Worm (Caenorhabditis elegans) whole organism, L2 larva: ENCODE data around the gene Y41G9A.17.

ENCODE experiments used
- C34F6.9 ChIP-seq: fragments of 150-350 bp; optimal IDR thresholded peaks from 2 replicates; lab custom pipeline; 2014; ENCODE audit warnings: missing biosample characterization, missing genetic modification characterization
- F13H6.1 ChIP-seq: sonication (generic microtip); optimal IDR thresholded peaks from 2 replicates; lab custom pipeline; 2016; ENCODE audit warnings: missing genetic modification characterization, missing compliant biosample characterization
- R02D3.7 ChIP-seq: fragments of 150-350 bp; optimal IDR thresholded peaks from 2 replicates; lab custom pipeline; 2014; ENCODE audit warnings: missing biosample characterization, missing genetic modification characterization
- Y55F3AM.14 ChIP-seq: fragments of 200-800 bp; sonication (Bioruptor generic); optimal IDR thresholded peaks from 2 replicates; lab custom pipeline; 2018; ENCODE audit warnings: mild to moderate bottlenecking, missing genetic modification characterization, missing compliant biosample characterization
- ZK546.5 ChIP-seq: sonication (generic microtip); optimal IDR thresholded peaks from 2 replicates; lab custom pipeline; 2017; ENCODE audit warnings: missing biosample characterization, missing genetic modification characterization
- alr-1 ChIP-seq: fragments of 150-350 bp; optimal IDR thresholded peaks from 2 replicates; lab custom pipeline; 2014; ENCODE audit warnings: missing biosample characterization, missing genetic modification characterization
- aly-2 ChIP-seq: fragments of 150-350 bp; optimal IDR thresholded peaks from 2 replicates; lab custom pipeline; 2014; ENCODE audit warnings: missing biosample characterization, missing genetic modification characterization
- ama-1 ChIP-seq: fragments of 150-350 bp; optimal IDR thresholded peaks from 2 replicates; lab custom pipeline; 2018; ENCODE audit warnings: inconsistent platforms
- blmp-1 ChIP-seq: sonication (generic microtip); optimal IDR thresholded peaks from 2 replicates; lab custom pipeline; 2017; ENCODE audit warnings: missing genetic modification characterization, mild to moderate bottlenecking, missing compliant biosample characterization, antibody characterized with exemption, moderate library complexity; ENCODE audit not compliant: insufficient read depth
- crh-2 ChIP-seq: sonication (generic microtip); optimal IDR thresholded peaks from 2 replicates; lab custom pipeline; 2017; ENCODE audit warnings: missing biosample characterization, missing genetic modification characterization
- egl-27 ChIP-seq: sonication (generic microtip); optimal IDR thresholded peaks from 3 replicates; lab custom pipeline; 2017; ENCODE audit warnings: missing biosample characterization, missing genetic modification reagents, missing genetic modification characterization
- elt-1 ChIP-seq: fragments of 150-350 bp; optimal IDR thresholded peaks from 2 replicates; lab custom pipeline; 2014; ENCODE audit warnings: missing biosample characterization, missing genetic modification characterization
- fos-1 ChIP-seq: fragments of 150-350 bp; optimal IDR thresholded peaks from 2 replicates; lab custom pipeline; 2014; ENCODE audit warnings: missing biosample characterization, missing genetic modification characterization
- lin-11 ChIP-seq: fragments of 150-350 bp; sonication (generic microtip); optimal IDR thresholded peaks from 2 replicates; lab custom pipeline; 2014; ENCODE audit warnings: missing biosample characterization, missing genetic modification characterization, inconsistent platforms, mixed read lengths
- lin-39 ChIP-seq: fragments of 150-350 bp; optimal IDR thresholded peaks from 2 replicates; lab custom pipeline; 2014; ENCODE audit warnings: missing biosample characterization, missing genetic modification reagents, missing genetic modification characterization
- mbf-1 ChIP-seq: sonication (generic microtip); optimal IDR thresholded peaks from 2 replicates; lab custom pipeline; 2017; ENCODE audit warnings: missing biosample characterization, missing genetic modification characterization
- mdl-1 ChIP-seq, 2 experiments: fragments of 150-350 bp in 1 of 2; sonication (generic microtip) in 1 of 2; optimal IDR thresholded peaks; 2 replicates each; lab custom pipeline; 2017; ENCODE audit warnings: missing biosample characterization in 2 of 2, missing genetic modification characterization in 2 of 2
- nhr-10 ChIP-seq: sonication (generic microtip); optimal IDR thresholded peaks from 2 replicates; lab custom pipeline; 2017; ENCODE audit warnings: missing biosample characterization, missing genetic modification characterization
- nhr-11 ChIP-seq: fragments of 150-350 bp; optimal IDR thresholded peaks from 2 replicates; lab custom pipeline; 2014; ENCODE audit warnings: missing biosample characterization, missing genetic modification characterization
- nhr-12 ChIP-seq: fragments of 150-350 bp; optimal IDR thresholded peaks from 2 replicates; lab custom pipeline; 2014; ENCODE audit warnings: missing biosample characterization, missing genetic modification characterization
- nhr-21 ChIP-seq: fragments of 150-350 bp; optimal IDR thresholded peaks from 2 replicates; lab custom pipeline; 2014; ENCODE audit warnings: missing biosample characterization, missing genetic modification characterization
- nhr-237 ChIP-seq: fragments of 150-350 bp; optimal IDR thresholded peaks from 2 replicates; lab custom pipeline; 2014; ENCODE audit warnings: missing biosample characterization, missing genetic modification characterization
- nhr-25 ChIP-seq: fragments of 150-350 bp; sonication (generic microtip); optimal IDR thresholded peaks from 3 replicates; lab custom pipeline; 2014; ENCODE audit warnings: missing biosample characterization, missing genetic modification characterization
- nhr-6 ChIP-seq: fragments of 150-350 bp; optimal IDR thresholded peaks from 2 replicates; lab custom pipeline; 2014; ENCODE audit warnings: missing biosample characterization, missing genetic modification characterization
- peb-1 ChIP-seq: fragments of 150-350 bp; optimal IDR thresholded peaks from 2 replicates; lab custom pipeline; 2014; ENCODE audit warnings: missing biosample characterization, missing genetic modification characterization
- sem-4 ChIP-seq: fragments of 150-350 bp; optimal IDR thresholded peaks from 2 replicates; lab custom pipeline; 2014; ENCODE audit warnings: missing biosample characterization, missing genetic modification reagents, missing genetic modification characterization
- sma-3 ChIP-seq: sonication (generic microtip); optimal IDR thresholded peaks from 2 replicates; lab custom pipeline; 2016; ENCODE audit warnings: missing genetic modification reagents, missing genetic modification characterization, missing compliant biosample characterization
- sma-9 ChIP-seq, 2 experiments: fragments of 150-350 bp in 1 of 2; sonication (generic microtip) in 1 of 2; optimal IDR thresholded peaks; 2 replicates each; lab custom pipeline; 2014 to 2016; ENCODE audit warnings: missing genetic modification characterization in 2 of 2, mild to moderate bottlenecking in 1 of 2, missing biosample characterization in 1 of 2, missing compliant biosample characterization in 1 of 2, missing genetic modification reagents in 1 of 2, moderate library complexity in 1 of 2
- snpc-4 ChIP-seq: fragments of 150-350 bp; optimal IDR thresholded peaks from 2 replicates; lab custom pipeline; 2014; ENCODE audit warnings: missing biosample characterization, missing genetic modification characterization
- unc-39 ChIP-seq: fragments of 150-350 bp; optimal IDR thresholded peaks from 2 replicates; lab custom pipeline; 2014; ENCODE audit warnings: missing biosample characterization, missing genetic modification characterization
- unc-55 ChIP-seq: fragments of 150-350 bp; sonication (generic microtip); optimal IDR thresholded peaks from 3 replicates; lab custom pipeline; 2014; ENCODE audit warnings: missing biosample characterization, missing genetic modification reagents, missing genetic modification characterization
- unc-62 ChIP-seq: fragments of 150-350 bp; optimal IDR thresholded peaks from 2 replicates; lab custom pipeline; 2014; ENCODE audit warnings: missing biosample characterization, missing genetic modification reagents, missing genetic modification characterization
- zag-1 ChIP-seq: fragments of 150-350 bp; optimal IDR thresholded peaks from 2 replicates; lab custom pipeline; 2014; ENCODE audit warnings: missing biosample characterization, missing genetic modification characterization
- ztf-1 ChIP-seq: fragments of 200-800 bp; sonication (Bioruptor generic); conservative IDR thresholded peaks from 2 replicates; pipeline ENCODE4 v1.3.6; 2022; ENCODE audit warnings: missing genetic modification characterization, missing compliant biosample characterization
- ztf-11 ChIP-seq: sonication (generic microtip); optimal IDR thresholded peaks from 2 replicates; lab custom pipeline; 2017; ENCODE audit warnings: missing biosample characterization, missing genetic modification characterization
- ztf-4 ChIP-seq: fragments of 150-350 bp; optimal IDR thresholded peaks from 2 replicates; lab custom pipeline; 2014; ENCODE audit warnings: missing biosample characterization, missing genetic modification characterization

Gene Y41G9A.17

DNA sequence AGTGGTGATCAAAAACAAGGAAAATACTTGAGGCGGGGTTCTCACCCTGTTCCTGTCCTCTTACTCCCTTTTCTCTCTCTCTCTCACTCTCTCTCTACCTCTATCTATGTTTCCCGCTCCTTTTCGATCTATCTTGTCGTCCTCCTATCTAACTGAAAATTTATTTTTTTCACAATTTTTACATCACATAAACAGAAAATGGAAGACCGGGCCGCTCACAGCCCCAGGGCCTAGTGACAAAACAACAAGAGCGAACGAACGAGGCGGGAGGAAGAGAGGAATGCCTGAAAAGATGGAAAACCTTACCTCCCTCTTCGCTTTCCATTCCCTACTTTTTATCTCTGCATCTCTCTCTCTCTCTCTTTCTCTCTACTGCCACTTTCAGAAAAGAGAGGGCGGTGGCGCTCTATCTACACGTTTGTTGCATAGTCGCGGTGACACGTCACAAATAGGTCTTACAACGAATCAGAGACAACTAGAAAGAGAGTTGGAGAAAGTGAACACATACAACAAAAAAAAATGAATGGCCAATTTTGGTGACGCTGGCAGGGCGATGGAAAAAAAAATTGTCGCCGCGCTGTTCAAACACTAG lies 28.7 kb downstream of the Y41G9A.17 start:
- TF ChIP-seq egl-27 (tag; lab: Kevin White, UChicago), result no peak
- TF ChIP-seq nhr-237 (tag; lab: Kevin White, UChicago), result no peak
- TF ChIP-seq peb-1, result no peak
- TF ChIP-seq C34F6.9 (tag; lab: Kevin White, UChicago), result no peak
- TF ChIP-seq ztf-4 (tag; lab: Kevin White, UChicago), result no peak
- TF ChIP-seq unc-39 (tag; lab: Kevin White, UChicago), result no peak
- no peak for TF ChIP-seq snpc-4
- no peak for TF ChIP-seq mbf-1
- TF ChIP-seq nhr-21 (tag; lab: Kevin White, UChicago), result no peak
- TF ChIP-seq sma-3 (GFP tag; lab: Kevin White, UChicago), result no peak
- no peak for TF ChIP-seq Y55F3AM.14 (GFP tag; lab: Kevin White, UChicago)
- no peak for TF ChIP-seq zag-1
- TF ChIP-seq sma-9 (GFP tag; optimal IDR thresholded peaks at IDR 0.05; lab: Kevin White, UChicago), result peak; percentile 10
- no peak for TF ChIP-seq sma-9 (tag; optimal IDR thresholded peaks at IDR 0.05; lab: Kevin White, UChicago)
- TF ChIP-seq mdl-1 (tag; optimal IDR thresholded peaks at IDR 0.05; lab: Kevin White, UChicago), result no peak
- no peak for TF ChIP-seq elt-1 (tag; lab: Kevin White, UChicago)
- TF ChIP-seq lin-39 (tag; lab: Kevin White, UChicago), result no peak
- no peak for TF ChIP-seq R02D3.7 (tag; lab: Kevin White, UChicago)
- TF ChIP-seq nhr-10 (tag; lab: Kevin White, UChicago), result no peak
- TF ChIP-seq unc-55 (GFP tag; lab: Kevin White, UChicago), result no peak
- TF ChIP-seq nhr-11, result no peak
- TF ChIP-seq unc-62 (GFP tag; lab: Kevin White, UChicago), result no peak
- TF ChIP-seq blmp-1 (tag; lab: Kevin White, UChicago), result no peak
- TF ChIP-seq nhr-6 (tag; lab: Kevin White, UChicago), result no peak
- TF ChIP-seq alr-1 (tag; lab: Kevin White, UChicago), result no peak
- peak; percentile 72 for TF ChIP-seq crh-2
- TF ChIP-seq nhr-12 (tag; lab: Kevin White, UChicago), result no peak
- TF ChIP-seq ama-1 (lab: Kevin White, UChicago), result peak; percentile 13
- TF ChIP-seq ztf-1 (GFP tag; lab: Robert Waterston, UW), result no peak
- peak; percentile 17 for TF ChIP-seq fos-1 (tag; lab: Kevin White, UChicago)

DNA sequence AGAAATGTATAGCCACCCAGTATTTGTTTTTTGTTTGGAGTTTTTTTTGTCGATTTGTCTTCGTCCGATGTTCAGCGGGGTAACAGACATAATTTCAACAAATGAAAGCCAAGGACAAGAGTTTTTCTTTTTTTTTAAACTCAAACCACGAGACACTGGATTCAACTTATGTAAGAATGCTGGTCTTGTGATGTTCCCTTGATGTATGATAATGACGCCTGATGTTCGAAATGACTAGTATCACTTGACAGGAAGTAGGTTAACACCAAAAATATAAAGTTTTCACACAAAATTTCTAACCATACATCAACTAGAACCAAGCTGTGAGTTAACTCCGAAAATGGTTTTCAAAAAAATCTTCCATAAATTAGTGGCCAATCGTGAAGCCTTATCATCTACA lies 29.3 kb downstream of the Y41G9A.17 start:
- TF ChIP-seq sem-4 (no peak), R02D3.7 (tag; lab: Kevin White, UChicago) (no peak), nhr-11 (no peak), lin-11 (tag; lab: Kevin White, UChicago) (no peak), F13H6.1 (tag; lab: Kevin White, UChicago) (no peak), nhr-6 (tag; lab: Kevin White, UChicago) (no peak), Y55F3AM.14 (GFP tag; lab: Kevin White, UChicago) (no peak), nhr-25 (no peak), ztf-1 (GFP tag; lab: Robert Waterston, UW) (no peak), ztf-11 (no peak)

DNA sequence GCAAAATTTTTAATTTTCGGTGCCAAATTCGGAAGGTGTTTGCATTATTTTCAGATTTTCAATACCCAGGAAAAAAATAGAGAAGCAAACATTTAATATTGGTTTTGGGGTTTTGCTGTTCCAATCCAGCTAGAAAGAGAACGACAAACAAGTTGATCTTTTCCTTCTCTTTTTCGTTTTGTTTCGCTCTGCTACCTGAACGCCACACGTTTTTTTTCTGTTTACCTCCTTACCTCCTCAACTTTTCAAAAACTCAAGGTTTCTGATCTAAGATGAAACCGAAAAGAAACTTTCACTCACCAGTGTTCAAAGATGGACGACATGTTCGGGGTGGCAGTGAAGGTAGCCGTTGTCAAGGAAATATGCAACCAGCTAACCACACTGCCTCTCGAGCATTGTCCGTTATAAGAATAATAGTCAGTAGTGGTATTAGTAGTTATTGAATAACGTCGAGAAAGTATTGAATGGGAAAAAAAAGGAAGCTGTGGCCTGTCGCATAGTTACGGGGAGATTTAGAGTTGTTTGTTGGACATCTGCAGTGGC lies 30.0 kb downstream of the Y41G9A.17 start:
- TF ChIP-seq blmp-1 (tag; lab: Kevin White, UChicago) (peak; percentile 21), crh-2 (peak; percentile 34), F13H6.1 (tag; lab: Kevin White, UChicago) (no peak), aly-2 (tag; lab: Kevin White, UChicago) (no peak)

DNA sequence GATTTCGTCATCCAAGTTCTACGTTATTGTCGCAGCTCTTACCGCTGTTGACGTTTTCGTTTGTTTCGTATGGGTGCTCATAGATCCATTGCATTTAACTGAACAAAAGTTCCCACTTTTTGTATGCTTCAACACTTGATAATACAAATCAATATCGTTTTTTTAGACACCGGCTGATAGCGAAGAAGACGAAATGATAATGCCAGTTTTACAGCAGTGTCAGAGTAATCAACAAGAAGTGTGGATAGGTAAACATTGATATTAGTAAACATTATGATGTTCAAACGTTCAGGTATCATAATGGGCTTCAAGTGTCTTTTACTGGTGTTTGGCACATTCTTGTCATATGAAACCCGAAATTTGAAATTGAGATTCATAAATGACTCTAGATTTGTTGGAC lies 33.3 kb downstream of the Y41G9A.17 start:
- TF ChIP-seq nhr-10 (tag; lab: Kevin White, UChicago), result no peak
- no peak for TF ChIP-seq peb-1
- no peak for TF ChIP-seq unc-55 (GFP tag; lab: Kevin White, UChicago)
- TF ChIP-seq sma-3 (GFP tag; lab: Kevin White, UChicago), result no peak
- TF ChIP-seq nhr-237 (tag; lab: Kevin White, UChicago), result no peak
- TF ChIP-seq unc-39 (tag; lab: Kevin White, UChicago), result no peak
- no peak for TF ChIP-seq aly-2 (tag; lab: Kevin White, UChicago)
- no peak for TF ChIP-seq snpc-4
- TF ChIP-seq crh-2, result no peak
- TF ChIP-seq lin-39 (tag; lab: Kevin White, UChicago), result no peak
- no peak for TF ChIP-seq ZK546.5 (tag; lab: Kevin White, UChicago)
- no peak for TF ChIP-seq Y55F3AM.14 (GFP tag; lab: Kevin White, UChicago)
- TF ChIP-seq, all 48 proteins: peak for 0
